Worm (Caenorhabditis elegans): ENCODE results near the gene lido-10.

DNA sequence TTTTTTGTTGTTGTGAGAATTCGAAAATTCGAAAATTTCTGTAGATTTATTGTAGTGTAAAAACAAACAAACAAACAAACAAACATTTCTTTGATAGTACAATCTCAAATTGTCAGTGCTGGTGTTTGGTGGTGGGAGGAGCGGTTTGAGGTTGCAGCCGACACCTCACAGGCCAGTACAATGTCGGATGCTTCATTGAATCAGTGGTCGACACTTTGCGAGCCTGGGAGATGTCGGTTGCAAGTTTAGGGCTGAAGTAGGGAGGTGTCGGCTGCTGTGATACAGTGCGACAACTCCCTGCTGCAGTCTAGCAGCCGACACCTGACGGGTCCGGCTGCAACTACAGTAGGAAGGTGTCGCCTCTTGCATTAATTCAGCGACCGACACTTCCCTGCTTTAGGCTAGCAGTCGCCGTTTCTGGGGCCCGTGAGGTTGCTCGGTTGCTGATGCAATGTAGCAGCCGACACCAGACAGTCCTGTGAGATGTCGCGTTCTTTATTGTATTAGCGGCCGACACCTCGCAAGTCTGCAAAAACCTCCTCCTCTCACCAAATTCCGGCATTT is 16.3 kb upstream of the lido-10 start:
- no peak for TF ChIP-seq him-1 (tag; optimal IDR thresholded peaks at IDR 0.05)
- TF ChIP-seq W03F9.2 (tag; optimal IDR thresholded peaks at IDR 0.05) = no peak
